Fruit fly (Drosophila melanogaster): ENCODE measurements around the gene CG4502.

CG4502 gene

DNA sequence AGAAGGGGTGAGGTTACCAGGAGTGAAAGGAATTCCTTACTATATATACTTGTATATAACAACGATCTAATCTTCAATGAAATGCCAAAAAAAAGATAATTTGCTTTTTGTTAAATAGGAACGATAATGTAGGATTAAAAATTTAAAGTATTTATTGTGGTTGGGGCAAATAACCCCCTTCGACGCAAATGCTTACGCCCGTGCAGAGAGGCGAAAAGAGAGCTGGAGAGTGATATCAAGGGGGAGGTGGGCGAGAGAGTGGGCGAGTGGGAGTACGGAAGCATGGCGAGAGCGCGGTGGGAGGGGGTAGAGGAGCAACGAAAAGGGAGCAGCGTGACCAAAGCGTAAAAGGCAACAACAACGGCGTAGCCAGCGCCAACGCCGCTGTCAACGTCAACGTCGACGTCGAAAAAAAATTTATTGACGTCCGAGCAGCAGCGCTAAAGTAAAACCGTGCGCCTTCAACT is 15.5 kb downstream of the CG4502 start (continued):
- TF ChIP-seq emc (GFP tag; optimal IDR thresholded peaks at IDR 0.05) (peak; percentile 92), insv (GFP tag; optimal IDR thresholded peaks at IDR 0.05) (peak in 1 of 2 experiments; percentile 77), CG12071 (GFP tag; optimal IDR thresholded peaks at IDR 0.05) (peak; percentile 95), nerfin-2 (GFP tag; IDR thresholded peaks at IDR 0.05; ENCODE audit: partially characterized antibody) (no peak), CG1603 (tag; optimal IDR thresholded peaks at IDR 0.05) (peak; percentile 94), klu (GFP tag; IDR thresholded peaks at IDR 0.05) (peak; percentile 97), CG2712 (tag; optimal IDR thresholded peaks at IDR 0.05) (peak; percentile 98), maf-S (GFP tag; optimal IDR thresholded peaks at IDR 0.05) (peak; percentile 95), CG12236 (GFP tag; optimal IDR thresholded peaks at IDR 0.05) (peak; percentile 91), jigr1 (GFP tag; IDR thresholded peaks at IDR 0.05) (peak; percentile 99), en (GFP tag; optimal IDR thresholded peaks at IDR 0.05) (peak; percentile 87), CG15269 (tag; optimal IDR thresholded peaks at IDR 0.05) (peak; percentile 99), CG8765 (GFP tag; IDR thresholded peaks at IDR 0.05) (peak; percentile 95), ham (GFP tag; IDR thresholded peaks at IDR 0.05) (peak; percentile 90), trh (GFP tag; optimal IDR thresholded peaks at IDR 0.05) (peak; percentile 93), CG18619 (GFP tag; optimal IDR thresholded peaks at IDR 0.05) (peak; percentile 97), onecut (GFP tag; IDR thresholded peaks at IDR 0.05) (peak; percentile 94), CG8089 (GFP tag; optimal IDR thresholded peaks at IDR 0.05) (peak; percentile 94), Ets65A (GFP tag) (peak; percentile 99), Six4 (GFP tag; optimal IDR thresholded peaks at IDR 0.05) (peak; percentile 97), CG5953 (GFP tag; IDR thresholded peaks at IDR 0.05) (peak; percentile 97), mam (GFP tag; optimal IDR thresholded peaks at IDR 0.05) (peak; percentile 98), Side (GFP tag; optimal IDR thresholded peaks at IDR 0.05) (peak; percentile 95), CG33557 (GFP tag; optimal IDR thresholded peaks at IDR 0.05) (peak; percentile 95), CoRest (tag; optimal IDR thresholded peaks at IDR 0.05) (peak; percentile 99), CG17328 (GFP tag; IDR thresholded peaks at IDR 0.05) (peak; percentile 97), lbe (GFP tag; optimal IDR thresholded peaks at IDR 0.05) (peak; percentile 97), CG30431 (GFP tag; optimal IDR thresholded peaks at IDR 0.05) (peak; percentile 96), pita (GFP tag; optimal IDR thresholded peaks at IDR 0.05) (no peak), CG7987 (GFP tag; optimal IDR thresholded peaks at IDR 0.05) (peak; percentile 93), CG17829 (tag; optimal IDR thresholded peaks at IDR 0.05) (peak; percentile 96), fd3F (GFP tag; optimal IDR thresholded peaks at IDR 0.05) (peak; percentile 96), CG10209 (GFP tag; optimal IDR thresholded peaks at IDR 0.05) (peak; percentile 98), chinmo (GFP tag; IDR thresholded peaks at IDR 0.05; ENCODE audit: partially characterized antibody) (peak; percentile 87; the same call in 2 of the 4 replicates), danr (GFP tag; IDR thresholded peaks at IDR 0.05) (peak; percentile 98), lov (optimal IDR thresholded peaks at IDR 0.05) (no peak), lov (GFP tag; IDR thresholded peaks at IDR 0.05) (peak; percentile 96), Atf6 (GFP tag; IDR thresholded peaks at IDR 0.05) (peak; percentile 98), CG6272 (GFP tag; IDR thresholded peaks at IDR 0.05) (peak; percentile 98), dpn (GFP tag; optimal IDR thresholded peaks at IDR 0.05) (peak; percentile 97 to 98), CG2875 (GFP tag; optimal IDR thresholded peaks at IDR 0.05) (peak; percentile 98), CG14710 (tag; optimal IDR thresholded peaks at IDR 0.05) (peak; percentile 96), ato (GFP tag; IDR thresholded peaks at IDR 0.05; ENCODE audit: partially characterized antibody) (no peak), corto (GFP tag; optimal IDR thresholded peaks at IDR 0.05) (peak; percentile 93), Antp (GFP tag; optimal IDR thresholded peaks at IDR 0.05) (peak; percentile 90), CG15696 (tag; optimal IDR thresholded peaks at IDR 0.05) (peak; percentile 91), Hr3 (GFP tag; optimal IDR thresholded peaks at IDR 0.05) (peak; percentile 98), hbn (GFP tag; IDR thresholded peaks at IDR 0.05; ENCODE audit: partially characterized antibody) (no peak; the same call in 1 of the 2 replicates), sisA (GFP tag; IDR thresholded peaks at IDR 0.05) (peak; percentile 98), salm (tag; optimal IDR thresholded peaks at IDR 0.05) (peak; percentile 96), dm (GFP tag; optimal IDR thresholded peaks at IDR 0.05) (peak; percentile 92)
